Worm (Caenorhabditis elegans): Measurements from ENCODE around the gene dsb-1.

DNA sequence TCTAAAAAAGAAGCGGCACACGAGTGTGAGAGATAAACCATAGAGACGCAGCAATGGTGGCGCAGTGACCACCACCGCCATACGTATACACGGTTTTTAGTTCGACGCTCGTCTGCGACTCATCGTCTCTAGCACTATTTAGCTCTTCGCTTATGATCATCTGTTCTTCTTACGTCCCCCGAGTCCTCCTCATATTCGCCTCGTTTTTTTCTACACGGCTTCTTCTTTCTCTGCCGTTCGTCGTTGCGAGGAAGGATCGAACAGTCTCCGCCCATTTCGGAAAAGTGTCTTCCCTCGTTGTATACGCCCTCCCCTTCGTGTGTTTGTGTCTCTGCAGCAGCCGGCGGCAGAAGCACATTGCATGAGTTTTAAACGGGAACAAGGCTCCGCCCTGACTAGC lies 43.8 kb upstream of the dsb-1 start:
- TF ChIP-seq him-1 (tag; optimal IDR thresholded peaks at IDR 0.05) (no peak), dao-5 (tag; optimal IDR thresholded peaks at IDR 0.05) (no peak)
